Fruit fly (Drosophila melanogaster): ENCODE results near the gene Lk6.

DNA sequence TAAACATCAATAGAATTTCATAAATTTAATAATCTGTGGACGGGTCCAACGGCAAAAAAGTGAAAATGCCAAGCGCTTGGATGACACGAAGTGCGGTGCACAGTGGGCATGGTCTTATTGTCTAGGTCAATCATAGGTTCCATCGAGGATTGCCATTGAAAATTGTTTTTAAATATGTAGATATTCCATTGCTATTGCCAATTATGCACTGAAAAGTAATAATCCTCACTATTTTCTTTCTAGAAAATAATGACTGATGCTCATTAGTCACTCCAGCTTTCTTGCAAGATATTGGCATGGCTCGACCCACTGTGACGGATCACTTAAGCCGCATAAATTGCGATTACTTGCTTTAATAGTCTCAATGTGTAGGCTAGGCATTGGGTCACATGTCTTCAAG lies 42.5 kb upstream of the Lk6 start:
- peak; percentile 1 for TF ChIP-seq CG10209 (GFP tag; optimal IDR thresholded peaks at IDR 0.05)
- TF ChIP-seq C15 (GFP tag; IDR thresholded peaks at IDR 0.05) = no peak
- TF ChIP-seq CG15479 (GFP tag; optimal IDR thresholded peaks at IDR 0.05) = no peak
- no peak for TF ChIP-seq CG14667 (GFP tag; IDR thresholded peaks at IDR 0.05)
- no peak for TF ChIP-seq jing (GFP tag; optimal IDR thresholded peaks at IDR 0.05)
- 0 out of 2 replicates have a peak, but pooled peaks have one; percentile 16 for TF ChIP-seq esg (GFP tag; conservative IDR thresholded peaks at IDR 0.05)
- no peak for TF ChIP-seq CG4404 (GFP tag; IDR thresholded peaks at IDR 0.05)
- peak; percentile 14 for TF ChIP-seq dmrt11E (tag; optimal IDR thresholded peaks at IDR 0.05)
- TF ChIP-seq CG12769 (tag; optimal IDR thresholded peaks at IDR 0.05) = peak; percentile 11
- TF ChIP-seq CG8765 (GFP tag; IDR thresholded peaks at IDR 0.05) = 0 out of 2 replicates have a peak, but pooled peaks have one; percentile 14
- no peak for TF ChIP-seq psq (GFP tag; optimal IDR thresholded peaks at IDR 0.05)
- TF ChIP-seq CG4707 (GFP tag; optimal IDR thresholded peaks at IDR 0.05) = no peak
- no peak for TF ChIP-seq CG17328 (GFP tag; IDR thresholded peaks at IDR 0.05)
- TF ChIP-seq Lhr (GFP tag; optimal IDR thresholded peaks at IDR 0.05) = no peak
